Worm (Caenorhabditis elegans): ENCODE data around the gene Y48G9A.11.

- TF ChIP-seq tbx-37 (GFP tag; conservative IDR thresholded peaks at IDR 0.05) (no peak), ets-7 (tag; optimal IDR thresholded peaks at IDR 0.05) (no peak), ama-1 (optimal IDR thresholded peaks at IDR 0.05) (no peak), B0310.2 (tag; optimal IDR thresholded peaks at IDR 0.05) (no peak), tra-4 (tag; optimal IDR thresholded peaks at IDR 0.05) (no peak), hnd-1 (tag; optimal IDR thresholded peaks at IDR 0.05) (no peak), hmbx-1 (tag; optimal IDR thresholded peaks at IDR 0.05) (no peak), sea-1 (GFP tag; conservative IDR thresholded peaks at IDR 0.05) (no peak), pes-1 (GFP tag; IDR thresholded peaks at IDR 0.05) (no peak), flt-1 (GFP tag; IDR thresholded peaks at IDR 0.05) (no peak), aly-1 (tag; optimal IDR thresholded peaks at IDR 0.05) (no peak), scrt-1 (GFP tag; IDR thresholded peaks at IDR 0.05) (no peak)
Measured at ce11 chrIII:2132059-2132458, 15.4 kb upstream of the Y48G9A.11 start.
